Fruit fly (Drosophila melanogaster) whole organism, embryonic: ENCODE results near the gene Desat2.

ENCODE experiments used
- Atf3 ChIP-seq: fragments of 200-800 bp; sonication (Bioruptor generic); optimal IDR thresholded peaks from 3 replicates; lab custom pipeline; 2016; ENCODE audit warnings: missing biosample characterization, missing genetic modification characterization
- BEAF-32 ChIP-seq: fragments of 200-800 bp; sonication (Bioruptor generic); optimal IDR thresholded peaks from 3 replicates; lab custom pipeline; 2017; ENCODE audit warnings: missing biosample characterization, missing genetic modification characterization, mild to moderate bottlenecking, moderate library complexity, missing genetic modification reagents
- CG10147 ChIP-seq: fragments of 200-800 bp; sonication (Bioruptor generic); optimal IDR thresholded peaks from 2 replicates; lab custom pipeline; 2019; ENCODE audit warnings: missing biosample characterization, mild to moderate bottlenecking, missing genetic modification characterization, moderate library complexity
- CG10267 ChIP-seq: fragments of 200-800 bp; sonication (Bioruptor generic); optimal IDR thresholded peaks from 2 replicates; lab custom pipeline; 2018; ENCODE audit warnings: missing biosample characterization, mild to moderate bottlenecking, missing genetic modification characterization, moderate library complexity
- CG11695 ChIP-seq: fragments of 200-800 bp; sonication (Bioruptor generic); IDR thresholded peaks from 3 replicates; pipeline ENCODE4 v1.3.6; 2022; ENCODE audit warnings: missing biosample characterization, missing genetic modification characterization
- CG12155 ChIP-seq: fragments of 200-800 bp; sonication (Bioruptor generic); optimal IDR thresholded peaks from 3 replicates; lab custom pipeline; 2016; ENCODE audit warnings: missing biosample characterization, missing genetic modification characterization
- CG12744 ChIP-seq: fragments of 200-800 bp; sonication (Bioruptor generic); optimal IDR thresholded peaks from 2 replicates; lab custom pipeline; 2016; ENCODE audit warnings: missing biosample characterization, missing genetic modification characterization
- CG14710 ChIP-seq: fragments of 200-800 bp; sonication (Bioruptor generic); optimal IDR thresholded peaks from 3 replicates; lab custom pipeline; 2019; ENCODE audit warnings: missing biosample characterization, mild to moderate bottlenecking, missing genetic modification characterization, moderate library complexity
- CG1647 ChIP-seq: fragments of 200-800 bp; sonication (Bioruptor generic); optimal IDR thresholded peaks from 3 replicates; lab custom pipeline; 2016; ENCODE audit warnings: missing biosample characterization, missing genetic modification characterization
- CG17359 ChIP-seq: fragments of 200-800 bp; sonication (Bioruptor generic); optimal IDR thresholded peaks from 3 replicates; lab custom pipeline; 2018; ENCODE audit warnings: missing biosample characterization, mild to moderate bottlenecking, missing genetic modification characterization, moderate library complexity
- CG2120 ChIP-seq: fragments of 200-800 bp; sonication (Bioruptor generic); optimal IDR thresholded peaks from 3 replicates; lab custom pipeline; 2016; ENCODE audit warnings: missing biosample characterization, missing genetic modification characterization
- CG2712 ChIP-seq: fragments of 200-800 bp; optimal IDR thresholded peaks from 3 replicates; lab custom pipeline; 2019; ENCODE audit warnings: missing biosample characterization, mild to moderate bottlenecking, missing genetic modification characterization, moderate library complexity
- CG2889 ChIP-seq: fragments of 200-800 bp; sonication (Bioruptor generic); IDR thresholded peaks from 3 replicates; pipeline ENCODE4 v1.3.6; 2022; ENCODE audit warnings: missing biosample characterization, missing genetic modification characterization
- CG30020 ChIP-seq: fragments of 200-800 bp; optimal IDR thresholded peaks from 2 replicates; lab custom pipeline; 2019; ENCODE audit warnings: missing biosample characterization, mild to moderate bottlenecking, missing genetic modification characterization, moderate library complexity
- CG31224 ChIP-seq: fragments of 200-800 bp; sonication (Bioruptor generic); IDR thresholded peaks from 2 replicates; pipeline ENCODE4 v1.3.6; 2022; ENCODE audit warnings: missing biosample characterization, missing genetic modification characterization
- CG31388 ChIP-seq: fragments of 200-800 bp; sonication (Bioruptor generic); optimal IDR thresholded peaks from 2 replicates; lab custom pipeline; 2016; ENCODE audit warnings: missing biosample characterization, missing genetic modification characterization
- CG32532 ChIP-seq: fragments of 200-800 bp; sonication (Bioruptor generic); IDR thresholded peaks from 2 replicates; pipeline ENCODE4 v1.3.6; 2022; ENCODE audit warnings: missing biosample characterization, missing genetic modification characterization
- CG33213 ChIP-seq: fragments of 200-800 bp; sonication (Bioruptor generic); optimal IDR thresholded peaks from 3 replicates; lab custom pipeline; 2016; ENCODE audit warnings: missing biosample characterization, missing genetic modification characterization
- CG3407 ChIP-seq: fragments of 200-800 bp; sonication (Bioruptor generic); optimal IDR thresholded peaks from 2 replicates; lab custom pipeline; 2018; ENCODE audit warnings: missing biosample characterization, mild to moderate bottlenecking, missing genetic modification characterization
- CG3838 ChIP-seq: fragments of 200-800 bp; sonication (Bioruptor generic); optimal IDR thresholded peaks from 3 replicates; lab custom pipeline; 2016; ENCODE audit warnings: missing biosample characterization, missing genetic modification characterization
- CG4424 ChIP-seq: fragments of 200-800 bp; sonication (Bioruptor generic); optimal IDR thresholded peaks from 3 replicates; lab custom pipeline; 2016; ENCODE audit warnings: missing biosample characterization, missing genetic modification characterization
- CG7357 ChIP-seq: fragments of 200-800 bp; sonication (Bioruptor generic); IDR thresholded peaks from 3 replicates; pipeline ENCODE4 v1.3.6; 2022; ENCODE audit warnings: missing biosample characterization, missing genetic modification characterization
- CG8290 ChIP-seq, 3 experiments: fragments of 200-800 bp; sonication (Bioruptor generic); optimal IDR thresholded peaks; 2 replicates each; lab custom pipeline; 2016 to 2019; ENCODE audit warnings: missing biosample characterization in 3 of 3, missing genetic modification characterization in 3 of 3, mild to moderate bottlenecking in 2 of 3, moderate library complexity in 1 of 3
- CG9727 ChIP-seq: fragments of 200-800 bp; sonication (Bioruptor generic); optimal IDR thresholded peaks from 3 replicates; lab custom pipeline; 2017; ENCODE audit warnings: missing biosample characterization, mild to moderate bottlenecking, missing genetic modification characterization
- CTCF ChIP-seq: fragments of 200-800 bp; sonication (Bioruptor generic); optimal IDR thresholded peaks from 2 replicates; lab custom pipeline; 2017; ENCODE audit warnings: missing biosample characterization, mild to moderate bottlenecking, missing genetic modification characterization, moderate library complexity
- CkIIα-i1 ChIP-seq: fragments of 200-800 bp; sonication (Bioruptor generic); IDR thresholded peaks from 2 replicates; pipeline ENCODE4 v1.3.6; 2022; ENCODE audit warnings: missing biosample characterization, missing genetic modification characterization
- CrebB ChIP-seq: fragments of 200-800 bp; sonication (Bioruptor generic); optimal IDR thresholded peaks from 3 replicates; lab custom pipeline; 2018; ENCODE audit warnings: missing biosample characterization, mild to moderate bottlenecking, missing genetic modification characterization
- Doc2 ChIP-seq: fragments of 200-800 bp; sonication (Bioruptor generic); IDR thresholded peaks from 2 replicates; pipeline ENCODE4 v1.3.6; 2022; ENCODE audit warnings: missing biosample characterization, missing genetic modification characterization
- Dref ChIP-seq: fragments of 200-800 bp; sonication (Bioruptor generic); IDR thresholded peaks from 2 replicates; pipeline ENCODE4 v1.3.6; 2022; ENCODE audit warnings: missing biosample characterization, missing genetic modification characterization
- Ets97D ChIP-seq: fragments of 200-800 bp; sonication (Bioruptor generic); optimal IDR thresholded peaks from 3 replicates; lab custom pipeline; 2016; ENCODE audit warnings: missing biosample characterization, missing genetic modification characterization
- HmgZ ChIP-seq: fragments of 200-800 bp; sonication (Bioruptor generic); optimal IDR thresholded peaks from 2 replicates; lab custom pipeline; 2018; ENCODE audit warnings: missing biosample characterization, mild to moderate bottlenecking, missing genetic modification characterization
- Hmx ChIP-seq: fragments of 200-800 bp; sonication (Bioruptor generic); optimal IDR thresholded peaks from 2 replicates; lab custom pipeline; 2016; ENCODE audit warnings: missing biosample characterization, missing genetic modification characterization
- Hsf ChIP-seq: fragments of 200-800 bp; sonication (Bioruptor generic); optimal IDR thresholded peaks from 3 replicates; lab custom pipeline; 2016; ENCODE audit warnings: missing biosample characterization, missing genetic modification characterization
- Myb ChIP-seq: fragments of 200-800 bp; sonication (Bioruptor generic); optimal IDR thresholded peaks from 2 replicates; lab custom pipeline; 2016; ENCODE audit warnings: missing biosample characterization, missing genetic modification characterization
- NFAT ChIP-seq: fragments of 200-800 bp; sonication (Bioruptor generic); IDR thresholded peaks from 2 replicates; pipeline ENCODE4 v1.3.6; 2022; ENCODE audit warnings: missing biosample characterization, missing genetic modification characterization
- NfI ChIP-seq: fragments of 200-800 bp; sonication (Bioruptor generic); optimal IDR thresholded peaks from 3 replicates; lab custom pipeline; 2018; ENCODE audit warnings: missing biosample characterization, mild to moderate bottlenecking, missing genetic modification characterization, moderate library complexity
- Sry-β ChIP-seq: fragments of 200-800 bp; sonication (Bioruptor generic); optimal IDR thresholded peaks from 2 replicates; lab custom pipeline; 2018; ENCODE audit warnings: missing biosample characterization, mild to moderate bottlenecking, missing genetic modification characterization, moderate library complexity
- YL-1 ChIP-seq: fragments of 200-800 bp; sonication (Bioruptor generic); optimal IDR thresholded peaks from 3 replicates; lab custom pipeline; 2017; ENCODE audit warnings: missing biosample characterization, mild to moderate bottlenecking, missing genetic modification characterization
- ab ChIP-seq: fragments of 200-800 bp; sonication (Bioruptor generic); optimal IDR thresholded peaks from 2 replicates; lab custom pipeline; 2016; ENCODE audit warnings: missing biosample characterization, missing genetic modification characterization
- ash1 ChIP-seq: fragments of 200-800 bp; sonication (Bioruptor generic); optimal IDR thresholded peaks from 2 replicates; lab custom pipeline; 2018; ENCODE audit warnings: missing biosample characterization, mild to moderate bottlenecking, missing genetic modification characterization
- chn ChIP-seq: fragments of 200-800 bp; sonication (Bioruptor generic); optimal IDR thresholded peaks from 2 replicates; lab custom pipeline; 2016; ENCODE audit warnings: missing biosample characterization, missing genetic modification characterization
- fd64A ChIP-seq: fragments of 200-800 bp; sonication (Bioruptor generic); optimal IDR thresholded peaks from 3 replicates; lab custom pipeline; 2018; ENCODE audit warnings: missing biosample characterization, mild to moderate bottlenecking, missing genetic modification characterization
- nerfin-1 ChIP-seq: fragments of 200-800 bp; sonication (Bioruptor generic); optimal IDR thresholded peaks from 3 replicates; lab custom pipeline; 2019; ENCODE audit warnings: missing biosample characterization, mild to moderate bottlenecking, missing genetic modification characterization, moderate library complexity
- nmo ChIP-seq: fragments of 200-800 bp; sonication (Bioruptor generic); optimal IDR thresholded peaks from 2 replicates; lab custom pipeline; 2018; ENCODE audit warnings: missing biosample characterization, mild to moderate bottlenecking, missing genetic modification characterization, moderate library complexity
- oc ChIP-seq: fragments of 200-800 bp; sonication (Bioruptor generic); optimal IDR thresholded peaks from 2 replicates; lab custom pipeline; 2018; ENCODE audit warnings: missing biosample characterization, mild to moderate bottlenecking, missing genetic modification characterization, moderate library complexity
- pzg ChIP-seq: fragments of 200-800 bp; sonication (Bioruptor generic); optimal IDR thresholded peaks from 3 replicates; lab custom pipeline; 2018; ENCODE audit warnings: missing biosample characterization, mild to moderate bottlenecking, missing genetic modification characterization, moderate library complexity
- ranshi ChIP-seq: fragments of 200-800 bp; sonication (Bioruptor generic); IDR thresholded peaks from 2 replicates; pipeline ENCODE4 v1.3.6; 2022; ENCODE audit warnings: missing biosample characterization, missing genetic modification characterization
- sens ChIP-seq: fragments of 200-800 bp; sonication (Bioruptor generic); peaks from one replicate; lab custom pipeline; 2016; ENCODE audit warnings: missing biosample characterization, missing genetic modification characterization
- sim ChIP-seq: fragments of 200-800 bp; sonication (Bioruptor generic); IDR thresholded peaks from 2 replicates; pipeline ENCODE4 v1.3.6; 2022; ENCODE audit warnings: missing biosample characterization, missing genetic modification characterization
- sug ChIP-seq: fragments of 200-800 bp; optimal IDR thresholded peaks from 2 replicates; lab custom pipeline; 2019; ENCODE audit warnings: missing biosample characterization, mild to moderate bottlenecking, missing genetic modification characterization, moderate library complexity
- tll ChIP-seq, 2 experiments: fragments of 200-800 bp in 1 of 2; fragments of >200 bp in 1 of 2; sonication (Bioruptor generic) in 1 of 2; optimal IDR thresholded peaks; 2 replicates each; lab custom pipeline; 2017 to 2019; ENCODE audit warnings: missing biosample characterization in 2 of 2, missing genetic modification characterization in 2 of 2, mild to moderate bottlenecking in 1 of 2, moderate library complexity in 1 of 2

Gene Desat2

DNA sequence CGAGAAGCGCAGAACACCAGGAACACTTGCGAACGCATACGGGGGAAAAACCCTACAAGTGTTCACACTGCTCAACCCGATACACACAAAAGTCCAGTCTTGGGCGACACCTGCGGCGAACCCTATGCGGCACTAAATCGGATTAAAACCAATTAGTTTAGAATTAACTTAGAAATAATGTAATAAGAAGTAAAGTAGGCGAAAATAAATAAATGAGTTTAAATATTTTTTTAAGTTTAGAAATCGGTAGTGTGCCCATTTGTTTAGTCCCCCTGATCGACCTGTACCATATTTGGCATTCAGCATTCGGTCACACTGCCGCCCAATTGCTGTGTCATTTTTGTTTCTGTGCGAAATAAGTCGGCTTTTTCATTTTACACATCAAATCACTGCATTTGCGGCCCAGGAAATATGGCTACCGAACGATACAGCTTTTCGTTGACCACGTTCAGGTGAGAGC is 5.0 kb upstream of the Desat2 start, which contains the start of gene Prosalpha2 (continued):
- TF ChIP-seq Sry-β (GFP tag; lab: Kevin White, UChicago) (peak; percentile 19), CG11695 (GFP tag; lab: Robert Waterston, UW) (no peak), CG30020 (tag; lab: Kevin White, UChicago) (peak; percentile 53), CG12744 (GFP tag; lab: Kevin White, UChicago) (no peak), ash1 (GFP tag; lab: Kevin White, UChicago) (no peak), chn (GFP tag; lab: Kevin White, UChicago) (peak; percentile 24), sug (tag; lab: Kevin White, UChicago) (peak; percentile 40), CG31388 (GFP tag; lab: Kevin White, UChicago) (no peak), pzg (GFP tag; lab: Kevin White, UChicago) (peak; percentile 61), CG2120 (GFP tag; lab: Kevin White, UChicago) (peak; percentile 52), CG3407 (GFP tag; lab: Kevin White, UChicago) (no peak), CG33213 (peak; percentile 5), ab (GFP tag; lab: Kevin White, UChicago) (no peak), ranshi (GFP tag; lab: Robert Waterston, UW) (no peak), CG2712 (tag; lab: Kevin White, UChicago) (peak; percentile 28), CG31224 (GFP tag; lab: Robert Waterston, UW) (no peak), CG4424 (peak; percentile 3), fd64A (GFP tag; lab: Kevin White, UChicago) (no peak), CG32532 (GFP tag; lab: Robert Waterston, UW) (peak; percentile 30; the same call in 1 of the 2 replicates), CG7357 (peak; percentile 93), tll (GFP tag; optimal IDR thresholded peaks at IDR 0.05; lab: Kevin White, UChicago) (no peak), CTCF (GFP tag; lab: Kevin White, UChicago) (peak; percentile 9), NFAT (GFP tag; lab: Robert Waterston, UW) (no peak), BEAF-32 (GFP tag; lab: Kevin White, UChicago) (peak; percentile 34), CG8290 (GFP tag; optimal IDR thresholded peaks at IDR 0.05; lab: Kevin White, UChicago) (peak; percentile 9), CG8290 (tag; optimal IDR thresholded peaks at IDR 0.05; lab: Kevin White, UChicago) (no peak), CkIIα-i1 (GFP tag; lab: Robert Waterston, UW) (no peak), nmo (peak; percentile 42), CG10147 (GFP tag; lab: Kevin White, UChicago) (peak; percentile 11), Hsf (GFP tag; lab: Kevin White, UChicago) (peak; percentile 12), CG9727 (no peak), CG17359 (tag; lab: Kevin White, UChicago) (no peak), CG3838 (GFP tag; lab: Kevin White, UChicago) (no peak), Dref (GFP tag; lab: Robert Waterston, UW) (peak; percentile 25; the same call in 1 of the 2 replicates), oc (tag; lab: Kevin White, UChicago) (no peak), CG14710 (tag; lab: Kevin White, UChicago) (peak; percentile 80), CG2889 (no peak), CG1647 (GFP tag; lab: Kevin White, UChicago) (no peak), Myb (GFP tag; lab: Kevin White, UChicago) (peak; percentile 20), YL-1 (peak; percentile 53), Atf3 (GFP tag; lab: Kevin White, UChicago) (no peak), HmgZ (tag; lab: Kevin White, UChicago) (peak; percentile 13), Hmx (GFP tag; lab: Kevin White, UChicago) (no peak), CrebB (no peak), CG12155 (GFP tag; lab: Kevin White, UChicago) (peak; percentile 14), nerfin-1 (tag; lab: Kevin White, UChicago) (no peak), CG10267 (peak; percentile 45), Ets97D (GFP tag; lab: Kevin White, UChicago) (peak; percentile 2), NfI (GFP tag; lab: Kevin White, UChicago) (peak; percentile 43), Doc2 (GFP tag; lab: Robert Waterston, UW) (no peak), sens (GFP tag; lab: Kevin White, UChicago) (peak; percentile 33), sim (no peak)
